Worm (Caenorhabditis elegans): ENCODE measurements around the gene npr-25.
"Not testable (repeated sequence)": the region's sequence is repeated elsewhere in the genome, so short reads cannot be mapped to it uniquely, and the experiment has no call there.

Gene npr-25

DNA sequence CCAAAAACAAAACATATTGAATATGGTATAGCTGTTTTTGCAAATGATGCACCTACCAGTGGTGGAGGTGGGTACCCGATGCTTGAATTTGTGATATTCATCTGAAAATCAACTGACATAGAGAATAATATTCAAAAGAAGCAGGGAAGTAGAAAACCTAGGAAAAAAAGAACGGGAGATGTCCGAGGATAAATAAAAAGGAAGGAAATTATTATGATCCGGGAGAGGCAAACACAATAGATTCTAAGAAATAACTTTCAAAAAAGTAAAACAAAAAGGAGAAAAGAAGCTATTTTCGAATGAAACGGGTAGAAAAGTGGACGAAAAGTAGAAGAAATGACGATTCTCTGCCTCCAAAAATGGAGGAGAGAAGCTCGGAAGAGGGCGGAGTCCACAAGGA is at the start of gene npr-25:
TSS of gene npr-25 (minus strand) at position 101 of the 400 bp plus-strand sequence.
- no peak for TF ChIP-seq nhr-90 (tag; optimal IDR thresholded peaks at IDR 0.05; ENCODE audit: poor library complexity)
- TF ChIP-seq nhr-76 (tag; optimal IDR thresholded peaks at IDR 0.05): no peak
- no peak for TF ChIP-seq tbx-2 (tag; optimal IDR thresholded peaks at IDR 0.05)
- no peak for TF ChIP-seq ama-1 (optimal IDR thresholded peaks at IDR 0.05)
- no peak for TF ChIP-seq nhr-11 (tag; optimal IDR thresholded peaks at IDR 0.05)
- TF ChIP-seq lin-15B (tag; optimal IDR thresholded peaks at IDR 0.05): no peak
- TF ChIP-seq C34B4.2 (tag; optimal IDR thresholded peaks at IDR 0.05): no peak
- TF ChIP-seq nhr-28 (tag; optimal IDR thresholded peaks at IDR 0.05): no peak
- no peak for TF ChIP-seq sup-37 (GFP tag; optimal IDR thresholded peaks at IDR 0.05)
- no peak for TF ChIP-seq unc-62 (GFP tag; optimal IDR thresholded peaks at IDR 0.05)
- TF ChIP-seq mdl-1 (tag; optimal IDR thresholded peaks at IDR 0.05): no peak
- no peak for TF ChIP-seq nhr-12 (tag; optimal IDR thresholded peaks at IDR 0.05)
- no peak for TF ChIP-seq mef-2 (tag; optimal IDR thresholded peaks at IDR 0.05)
- TF ChIP-seq nhr-237 (tag; optimal IDR thresholded peaks at IDR 0.05): no peak
- TF ChIP-seq lin-35 (GFP tag; optimal IDR thresholded peaks at IDR 0.05): no peak
- TF ChIP-seq unc-30 (tag; optimal IDR thresholded peaks at IDR 0.05): no peak

DNA sequence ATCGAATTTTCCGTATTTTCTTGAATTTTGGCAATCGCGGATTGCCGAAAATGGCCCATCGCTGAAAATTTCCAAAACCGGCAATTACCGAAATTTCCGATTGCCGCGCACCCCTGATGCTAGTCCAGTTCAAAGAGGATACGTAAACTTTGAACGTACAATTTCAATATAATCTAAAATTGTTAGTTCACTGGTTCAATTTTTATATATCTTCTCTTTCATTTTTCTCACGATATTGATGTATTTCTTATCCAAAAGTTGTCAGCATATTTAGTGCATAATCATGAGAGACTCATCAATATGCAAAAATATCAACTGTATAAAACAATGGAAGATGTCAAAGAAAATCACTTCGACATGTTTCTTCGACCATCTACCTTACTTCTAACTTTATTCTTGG is 45.8 kb upstream of the npr-25 start, which contains the start of gene nas-17:
TSS of gene nas-17 (plus strand) at position 301 of the 400 bp plus-strand sequence.
- TF ChIP-seq skn-1 (tag; optimal IDR thresholded peaks at IDR 0.05) (no peak), lin-39 (tag; optimal IDR thresholded peaks at IDR 0.05) (no peak), swsn-7 (tag; optimal IDR thresholded peaks at IDR 0.05) (no peak), aly-2 (tag; optimal IDR thresholded peaks at IDR 0.05) (no peak), unc-62 (GFP tag; optimal IDR thresholded peaks at IDR 0.05) (no peak), ztf-4 (tag; optimal IDR thresholded peaks at IDR 0.05) (no peak), alr-1 (tag; optimal IDR thresholded peaks at IDR 0.05; ENCODE audit: borderline replicate concordance) (no peak), lir-3 (tag; optimal IDR thresholded peaks at IDR 0.05; ENCODE audit: poor library complexity) (no peak), unc-30 (tag; optimal IDR thresholded peaks at IDR 0.05) (no peak), blmp-1 (tag; optimal IDR thresholded peaks at IDR 0.05) (no peak), elt-3 (tag; optimal IDR thresholded peaks at IDR 0.05) (no peak)

DNA sequence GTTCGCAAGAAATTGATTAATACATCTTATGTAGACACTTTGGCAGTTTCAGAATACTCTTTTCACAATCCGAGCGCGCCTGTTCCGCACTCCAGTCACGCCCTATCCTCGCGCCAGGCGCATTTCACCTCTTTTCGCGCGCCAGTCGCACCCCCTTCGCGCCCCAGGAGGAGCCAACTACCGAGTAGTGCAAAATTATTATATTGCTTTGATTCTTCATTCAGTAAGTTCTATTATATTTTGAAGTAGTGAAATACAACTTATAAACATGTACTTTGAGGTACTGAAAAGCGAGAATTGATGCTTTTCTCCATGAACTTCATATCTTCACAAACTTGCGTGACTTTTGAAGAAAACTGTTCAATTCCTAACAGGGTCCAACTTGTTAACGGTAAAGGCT is 43.3 kb upstream of the npr-25 start, which contains the start of gene nas-18:
TSS of gene nas-18 (plus strand) at position 301 of the 400 bp plus-strand sequence.
- TF ChIP-seq mef-2 (tag; optimal IDR thresholded peaks at IDR 0.05); unc-98 (GFP tag; IDR thresholded peaks at IDR 0.05); ceh-90 (tag; optimal IDR thresholded peaks at IDR 0.05): not testable (repeated sequence)

DNA sequence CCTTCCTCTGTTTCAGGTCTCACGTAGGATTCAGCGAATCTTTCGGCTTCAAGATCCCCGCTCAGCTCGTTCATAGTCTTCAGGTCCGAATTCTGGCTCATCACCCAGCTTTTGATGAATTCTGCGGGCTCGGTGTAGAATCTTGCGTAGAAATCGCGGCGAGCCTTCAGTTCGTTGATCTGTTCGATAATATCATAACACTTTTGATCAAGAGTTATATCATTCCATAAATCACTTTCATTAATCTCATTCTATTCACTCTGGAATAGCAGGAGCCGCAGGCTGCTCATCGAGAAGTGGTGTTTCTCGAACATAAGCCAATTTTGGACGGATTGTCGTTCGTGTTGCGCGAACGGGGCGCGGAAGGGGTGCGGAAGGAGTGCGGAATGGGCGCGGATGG is 42.2 kb upstream of the npr-25 start, which contains the start of gene K03B8.4:
TSS of gene K03B8.4 (minus strand) at position 101 of the 400 bp plus-strand sequence.
- not testable (repeated sequence) for TF ChIP-seq vab-15 (tag; optimal IDR thresholded peaks at IDR 0.05); nhr-77 (tag; optimal IDR thresholded peaks at IDR 0.05); hpl-2 (GFP tag; optimal IDR thresholded peaks at IDR 0.05)

DNA sequence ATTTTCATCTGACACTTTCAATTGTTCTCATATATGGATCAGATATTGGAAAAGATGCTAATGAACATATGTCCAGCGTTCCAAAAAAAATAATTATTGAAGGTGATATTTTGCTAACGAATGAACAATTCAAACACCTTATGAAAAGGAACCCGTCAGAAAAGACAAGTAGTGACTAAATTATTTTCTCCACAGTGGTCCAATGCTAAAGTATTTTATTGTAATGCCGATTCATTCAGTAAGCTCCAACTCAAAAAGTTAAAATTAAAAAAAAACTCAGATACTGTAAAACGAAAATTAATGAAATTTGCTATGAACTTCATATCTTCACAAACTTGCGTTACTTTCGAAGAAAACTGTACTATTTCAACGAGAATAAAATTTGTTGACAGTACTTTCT is 39.2 kb upstream of the npr-25 start, which contains the start of gene nas-16:
TSS of gene nas-16 (plus strand) at position 301 of the 400 bp plus-strand sequence.
- no peak for TF ChIP-seq tbx-2 (tag; optimal IDR thresholded peaks at IDR 0.05)
- no peak for TF ChIP-seq zag-1 (tag; optimal IDR thresholded peaks at IDR 0.05)
- TF ChIP-seq lin-15B (tag; optimal IDR thresholded peaks at IDR 0.05): no peak
- no peak for TF ChIP-seq pag-3 (tag; optimal IDR thresholded peaks at IDR 0.05; ENCODE audit: borderline replicate concordance, insufficient read depth)
- TF ChIP-seq unc-130 (tag; optimal IDR thresholded peaks at IDR 0.05): no peak
- no peak for TF ChIP-seq lin-39 (tag; optimal IDR thresholded peaks at IDR 0.05)
- no peak for TF ChIP-seq ceh-82 (tag; optimal IDR thresholded peaks at IDR 0.05)
- TF ChIP-seq mab-9 (GFP tag; IDR thresholded peaks at IDR 0.05): no peak
- TF ChIP-seq ama-1 (optimal IDR thresholded peaks at IDR 0.05): no peak
- no peak for TF ChIP-seq ets-5 (GFP tag; IDR thresholded peaks at IDR 0.05)
- TF ChIP-seq pax-3 (tag; optimal IDR thresholded peaks at IDR 0.05): no peak
- TF ChIP-seq mep-1 (tag; optimal IDR thresholded peaks at IDR 0.05): no peak
- no peak for TF ChIP-seq C04F5.9 (tag; optimal IDR thresholded peaks at IDR 0.05)
- no peak for TF ChIP-seq C34B4.2 (tag; optimal IDR thresholded peaks at IDR 0.05)
- no peak for TF ChIP-seq tlp-1 (tag; optimal IDR thresholded peaks at IDR 0.05)

Data from whole organism, L1 larva.